Worm (Caenorhabditis elegans) whole organism, L3 larva: ENCODE measurements around the gene clp-1.
A peak's percentile ranks its signal among the peaks of the same experiment; 100 is the strongest.

Experiments
- ama-1 ChIP-seq: fragments of 150-350 bp; optimal IDR thresholded peaks from 2 replicates; lab custom pipeline; 2018
- nhr-12 ChIP-seq: fragments of 150-350 bp; optimal IDR thresholded peaks from 2 replicates; lab custom pipeline; 2014; ENCODE audit warnings: missing biosample characterization, missing genetic modification characterization
- nhr-23 ChIP-seq: fragments of 150-350 bp; optimal IDR thresholded peaks from 2 replicates; lab custom pipeline; 2014; ENCODE audit warnings: missing biosample characterization, missing genetic modification reagents, missing genetic modification characterization
- pha-4 ChIP-seq: fragments of 150-350 bp; optimal IDR thresholded peaks from 2 replicates; lab custom pipeline; 2014; ENCODE audit warnings: missing biosample characterization, missing genetic modification reagents, missing genetic modification characterization
- unc-62 ChIP-seq: fragments of 150-350 bp; sonication (generic microtip); optimal IDR thresholded peaks from 4 replicates; lab custom pipeline; 2014; ENCODE audit warnings: missing biosample characterization, missing genetic modification reagents, missing genetic modification characterization

DNA sequence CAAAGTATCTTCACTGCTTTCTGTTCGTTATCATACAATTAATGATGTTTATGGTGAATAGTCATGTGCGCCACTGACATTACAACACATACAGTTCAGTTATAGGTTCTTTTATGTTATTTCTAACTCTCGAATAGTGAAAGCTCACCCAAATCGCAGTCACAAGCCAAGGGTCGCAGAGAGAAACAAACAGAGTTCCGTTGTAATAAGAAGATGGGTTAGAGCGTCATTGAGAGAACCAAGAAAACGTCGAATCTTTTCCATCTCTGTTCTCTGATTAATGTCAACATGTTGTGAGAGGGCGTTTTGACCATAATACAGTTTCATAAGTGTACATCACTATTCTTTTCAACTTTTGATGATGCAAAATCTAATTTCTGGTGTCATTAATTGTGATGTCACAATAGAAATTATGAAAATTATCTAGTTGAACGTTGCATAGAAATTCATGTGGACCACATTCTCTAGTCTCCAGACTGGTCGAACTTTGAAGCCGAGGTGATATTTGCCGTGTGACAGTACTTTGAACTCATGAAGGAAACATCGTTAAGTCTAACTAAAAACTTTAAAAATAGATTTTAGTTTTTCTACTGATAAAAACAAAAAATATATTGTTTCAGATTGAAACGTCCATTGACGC is 5.7 kb upstream of the clp-1 start:
- TF ChIP-seq nhr-12 (tag; lab: Kevin White, UChicago) (no peak), unc-62 (GFP tag; lab: Kevin White, UChicago) (no peak), nhr-23 (no peak), pha-4 (tag; lab: Kevin White, UChicago) (peak; percentile 71), ama-1 (no peak)
